Worm (Caenorhabditis elegans) whole organism, mixed stage, embryonic: Measurements from ENCODE around the gene col-139.

ENCODE experiments used
- M03D4.4 ChIP-seq: sonication (generic microtip); optimal IDR thresholded peaks from 2 replicates; lab custom pipeline; 2017; ENCODE audit warnings: mild to moderate bottlenecking, missing genetic modification characterization, missing compliant biosample characterization
- bed-3 ChIP-seq: fragments of 200-800 bp; sonication (Bioruptor generic); optimal IDR thresholded peaks from 3 replicates; lab custom pipeline; 2018; ENCODE audit warnings: mild to moderate bottlenecking, missing genetic modification characterization, moderate library complexity, missing compliant biosample characterization
- blmp-1 ChIP-seq: fragments of 150-350 bp; optimal IDR thresholded peaks from 2 replicates; lab custom pipeline; 2014; ENCODE audit warnings: missing biosample characterization, missing genetic modification characterization
- ceh-39 ChIP-seq: fragments of 150-350 bp; optimal IDR thresholded peaks from 2 replicates; lab custom pipeline; 2014; ENCODE audit warnings: missing biosample characterization, missing genetic modification characterization
- ceh-43 ChIP-seq: fragments of 200-800 bp; sonication (Bioruptor generic); optimal IDR thresholded peaks from 2 replicates; lab custom pipeline; 2018; ENCODE audit warnings: mild to moderate bottlenecking, missing genetic modification characterization, moderate library complexity, missing compliant biosample characterization
- ceh-83 ChIP-seq: fragments of 200-800 bp; sonication (Bioruptor generic); optimal IDR thresholded peaks from 2 replicates; lab custom pipeline; 2018; ENCODE audit warnings: mild to moderate bottlenecking, missing genetic modification characterization, missing compliant biosample characterization
- ces-1 ChIP-seq: fragments of 150-350 bp; optimal IDR thresholded peaks from 2 replicates; lab custom pipeline; 2014; ENCODE audit warnings: missing biosample characterization, missing genetic modification reagents, missing genetic modification characterization
- cnd-1 ChIP-seq: fragments of 200-800 bp; sonication (Bioruptor generic); optimal IDR thresholded peaks from 2 replicates; lab custom pipeline; 2018; ENCODE audit warnings: mild to moderate bottlenecking, missing genetic modification characterization, missing compliant biosample characterization
- drap-1 ChIP-seq: fragments of 200-800 bp; sonication (Bioruptor generic); optimal IDR thresholded peaks from 3 replicates; lab custom pipeline; 2018; ENCODE audit warnings: mild to moderate bottlenecking, missing genetic modification characterization, missing compliant biosample characterization
- elt-1 ChIP-seq: sonication (generic microtip); optimal IDR thresholded peaks from 2 replicates; lab custom pipeline; 2017; ENCODE audit warnings: missing genetic modification characterization, mild to moderate bottlenecking, missing compliant biosample characterization, antibody characterized with exemption, moderate library complexity, borderline replicate concordance; ENCODE audit not compliant: insufficient read depth
- elt-3 ChIP-seq: fragments of 150-350 bp; optimal IDR thresholded peaks from 2 replicates; lab custom pipeline; 2014; ENCODE audit warnings: missing biosample characterization, missing genetic modification characterization
- flh-1 ChIP-seq: fragments of 200-800 bp; sonication (Bioruptor generic); optimal IDR thresholded peaks from 2 replicates; lab custom pipeline; 2018; ENCODE audit warnings: mild to moderate bottlenecking, missing genetic modification characterization, moderate library complexity, missing compliant biosample characterization
- ham-2 ChIP-seq: fragments of 200-800 bp; sonication (Bioruptor generic); optimal IDR thresholded peaks from 2 replicates; lab custom pipeline; 2018; ENCODE audit warnings: mild to moderate bottlenecking, missing genetic modification characterization, missing compliant biosample characterization
- hlh-1 ChIP-seq: fragments of 150-350 bp; optimal IDR thresholded peaks from 2 replicates; lab custom pipeline; 2014; ENCODE audit warnings: missing biosample characterization, missing genetic modification reagents, missing genetic modification characterization
- lin-13 ChIP-seq: fragments of 150-350 bp; optimal IDR thresholded peaks from 2 replicates; lab custom pipeline; 2014; ENCODE audit warnings: missing biosample characterization, missing genetic modification characterization
- lin-32 ChIP-seq: fragments of 200-800 bp; sonication (Bioruptor generic); optimal IDR thresholded peaks from 2 replicates; lab custom pipeline; 2018; ENCODE audit warnings: mild to moderate bottlenecking, missing genetic modification characterization, missing compliant biosample characterization
- lsy-2 ChIP-seq: fragments of 150-350 bp; optimal IDR thresholded peaks from 2 replicates; lab custom pipeline; 2014; ENCODE audit warnings: missing biosample characterization, missing genetic modification characterization
- mep-1 ChIP-seq: fragments of 150-350 bp; optimal IDR thresholded peaks from 2 replicates; lab custom pipeline; 2017; ENCODE audit warnings: missing biosample characterization, missing genetic modification reagents, missing genetic modification characterization, inconsistent platforms
- mls-2 ChIP-seq: sonication (generic microtip); optimal IDR thresholded peaks from 2 replicates; lab custom pipeline; 2016; ENCODE audit warnings: mild to moderate bottlenecking, missing genetic modification characterization, moderate library complexity, missing compliant biosample characterization
- nhr-12 ChIP-seq: fragments of 150-350 bp; optimal IDR thresholded peaks from 2 replicates; lab custom pipeline; 2014; ENCODE audit warnings: missing biosample characterization, missing genetic modification characterization
- nhr-2 ChIP-seq: fragments of 150-350 bp; optimal IDR thresholded peaks from 2 replicates; lab custom pipeline; 2014; ENCODE audit warnings: missing biosample characterization, missing genetic modification characterization
- nhr-237 ChIP-seq: fragments of 150-350 bp; optimal IDR thresholded peaks from 2 replicates; lab custom pipeline; 2014; ENCODE audit warnings: missing biosample characterization, missing genetic modification characterization
- nhr-28 ChIP-seq: fragments of 150-350 bp; optimal IDR thresholded peaks from 2 replicates; lab custom pipeline; 2014; ENCODE audit warnings: missing biosample characterization, missing genetic modification characterization
- nhr-76 ChIP-seq: sonication (generic microtip); optimal IDR thresholded peaks from 2 replicates; lab custom pipeline; 2017; ENCODE audit warnings: missing biosample characterization, missing genetic modification characterization
- pha-4 ChIP-seq: fragments of 150-350 bp; optimal IDR thresholded peaks from 2 replicates; lab custom pipeline; 2018; ENCODE audit warnings: missing biosample characterization, missing genetic modification reagents, missing genetic modification characterization
- sem-2 ChIP-seq: fragments of 200-800 bp; sonication (Bioruptor generic); optimal IDR thresholded peaks from 2 replicates; lab custom pipeline; 2018; ENCODE audit warnings: mild to moderate bottlenecking, missing genetic modification characterization, missing compliant biosample characterization
- snpc-4 ChIP-seq: fragments of 150-350 bp; optimal IDR thresholded peaks from 2 replicates; lab custom pipeline; 2014; ENCODE audit warnings: missing biosample characterization, missing genetic modification characterization
- sptf-1 ChIP-seq: sonication (generic microtip); optimal IDR thresholded peaks from 2 replicates; lab custom pipeline; 2017; ENCODE audit warnings: mild to moderate bottlenecking, missing genetic modification characterization, moderate library complexity, missing compliant biosample characterization
- unc-120 ChIP-seq: sonication (generic microtip); optimal IDR thresholded peaks from 2 replicates; lab custom pipeline; 2017; ENCODE audit warnings: missing genetic modification characterization, missing compliant biosample characterization; ENCODE audit not compliant: poor library complexity, severe bottlenecking
- unc-39 ChIP-seq: fragments of 150-350 bp; optimal IDR thresholded peaks from 2 replicates; lab custom pipeline; 2014; ENCODE audit warnings: missing biosample characterization, missing genetic modification characterization
- unc-62 ChIP-seq: fragments of 150-350 bp; optimal IDR thresholded peaks from 2 replicates; lab custom pipeline; 2014; ENCODE audit warnings: missing biosample characterization, missing genetic modification reagents, missing genetic modification characterization
- zip-8 ChIP-seq: fragments of 150-350 bp; optimal IDR thresholded peaks from 2 replicates; lab custom pipeline; 2014; ENCODE audit warnings: missing biosample characterization, missing genetic modification characterization
- ztf-11 ChIP-seq: fragments of 150-350 bp; optimal IDR thresholded peaks from 2 replicates; lab custom pipeline; 2014; ENCODE audit warnings: missing biosample characterization, missing genetic modification characterization

The col-139 gene

DNA sequence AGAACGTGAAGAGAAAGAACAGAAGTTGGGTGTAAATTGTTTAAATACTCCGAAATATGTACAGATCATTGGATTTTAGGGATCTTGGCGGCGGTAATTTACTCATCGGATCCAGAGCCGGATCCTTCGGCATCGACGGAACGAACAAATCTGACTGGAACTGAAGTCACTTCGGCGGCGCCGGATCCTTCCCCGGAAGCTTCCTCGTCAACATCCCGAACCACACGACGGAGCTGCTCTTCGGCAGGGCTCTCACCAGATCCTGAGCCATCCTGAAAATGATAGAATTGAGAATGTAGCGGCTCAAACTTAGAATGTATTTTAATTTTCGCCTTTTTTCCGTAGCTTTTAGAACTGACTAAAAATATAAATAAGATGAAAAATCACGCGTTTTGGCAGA lies 37.9 kb upstream of the col-139 start:
- TF ChIP-seq ceh-43 (GFP tag; lab: Kevin White, UChicago) (no peak), unc-62 (no peak), drap-1 (no peak), lin-13 (tag; lab: Kevin White, UChicago) (no peak), snpc-4 (tag; lab: Kevin White, UChicago) (no peak), unc-39 (tag; lab: Kevin White, UChicago) (no peak), elt-3 (tag; lab: Kevin White, UChicago) (no peak), pha-4 (no peak)
- TF ChIP-seq, all 35 proteins: peak for 0

ce11 chrV:4689234-4689633 lies 35.5 kb upstream of the col-139 start, which contains the start of gene K03B4.1:
K03B4.1 (plus strand) TSS chrV:4689330.
- TF ChIP-seq flh-1 (GFP tag; lab: Kevin White, UChicago), result no peak
- TF ChIP-seq, all 35 proteins: peak for 0

ce11 chrV:4687944-4688505 lies 34.3 kb upstream of the col-139 start, which contains the start of gene K03B4.2:
K03B4.2 (plus strand) TSS chrV:4687994.
- no peak for TF ChIP-seq snpc-4 (tag; lab: Kevin White, UChicago)
- no peak for TF ChIP-seq unc-120 (tag; lab: Kevin White, UChicago)
- TF ChIP-seq blmp-1 (tag; lab: Kevin White, UChicago), result no peak
- TF ChIP-seq flh-1 (GFP tag; lab: Kevin White, UChicago), result no peak
- no peak for TF ChIP-seq nhr-2 (tag; lab: Kevin White, UChicago)
- TF ChIP-seq nhr-237 (tag; lab: Kevin White, UChicago), result no peak
- no peak for TF ChIP-seq ztf-11

DNA sequence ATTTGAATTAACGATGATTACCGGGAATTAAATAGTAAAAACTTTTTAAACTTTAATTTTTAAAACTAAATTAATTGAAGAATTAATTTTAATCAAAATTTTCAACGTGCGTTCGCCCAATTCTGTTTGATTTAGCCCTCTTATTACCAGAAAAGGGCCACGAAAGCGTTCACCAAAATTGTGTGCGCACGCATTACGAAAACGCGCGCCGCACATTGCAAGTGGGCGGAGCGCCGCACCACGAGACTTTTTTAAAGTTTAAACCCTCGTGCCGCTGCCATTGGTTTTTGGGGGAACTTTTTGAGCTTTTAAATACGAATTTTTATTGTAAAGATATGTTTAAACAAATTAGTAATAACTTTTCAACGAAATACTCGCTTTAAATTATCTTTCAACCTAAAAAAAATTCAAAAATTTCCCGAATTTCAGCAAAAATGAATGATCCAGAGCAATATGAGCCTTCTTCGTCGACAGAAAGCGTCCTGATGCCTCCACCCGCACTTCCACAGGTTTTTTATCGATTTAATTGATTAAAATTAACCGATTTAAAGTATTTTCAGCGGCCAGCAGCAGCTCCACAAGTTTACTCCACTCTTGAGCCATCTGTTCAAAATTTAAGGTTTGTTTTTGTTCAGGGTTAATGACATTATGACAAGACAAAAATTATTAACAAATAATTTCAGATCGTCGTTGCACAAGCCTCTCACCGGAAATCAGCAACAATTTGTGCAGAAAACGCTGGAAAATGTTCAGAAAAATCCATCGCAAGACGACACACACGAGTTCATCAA lies 33.1 kb upstream of the col-139 start, which contains the start of gene taf-10:
Gene taf-10, plus strand, starts transcription at position 424 of the 791 bp plus-strand sequence.
- TF ChIP-seq snpc-4 (tag; lab: Kevin White, UChicago), result no peak
- no peak for TF ChIP-seq ham-2 (GFP tag; lab: Kevin White, UChicago)
- no peak for TF ChIP-seq nhr-76
- no peak for TF ChIP-seq pha-4
- no peak for TF ChIP-seq mls-2 (tag; lab: Kevin White, UChicago)
- TF ChIP-seq ceh-39 (tag; lab: Kevin White, UChicago), result no peak
- TF ChIP-seq ztf-11, result no peak
- TF ChIP-seq cnd-1, result no peak
- no peak for TF ChIP-seq sem-2 (GFP tag; lab: Kevin White, UChicago)
- TF ChIP-seq lin-13 (tag; lab: Kevin White, UChicago), result no peak
- no peak for TF ChIP-seq elt-1 (tag; lab: Kevin White, UChicago)
- TF ChIP-seq nhr-28, result no peak
- TF ChIP-seq lin-32 (GFP tag; lab: Kevin White, UChicago), result no peak
- peak; percentile 27 for TF ChIP-seq nhr-237 (tag; lab: Kevin White, UChicago)
- peak; percentile 75 for TF ChIP-seq unc-120 (tag; lab: Kevin White, UChicago)
- no peak for TF ChIP-seq lsy-2 (tag; lab: Kevin White, UChicago)
- TF ChIP-seq drap-1, result no peak
- no peak for TF ChIP-seq blmp-1 (tag; lab: Kevin White, UChicago)
- no peak for TF ChIP-seq ceh-83 (GFP tag; lab: Kevin White, UChicago)
- no peak for TF ChIP-seq bed-3 (GFP tag; lab: Kevin White, UChicago)
- no peak for TF ChIP-seq unc-62
- TF ChIP-seq unc-39 (tag; lab: Kevin White, UChicago), result no peak
- TF ChIP-seq zip-8, result no peak
- TF ChIP-seq sptf-1 (tag; lab: Kevin White, UChicago), result peak; percentile 47
- no peak for TF ChIP-seq M03D4.4 (tag; lab: Kevin White, UChicago)
- peak; percentile 1 for TF ChIP-seq hlh-1 (tag; lab: Kevin White, UChicago)
- TF ChIP-seq nhr-2 (tag; lab: Kevin White, UChicago), result peak; percentile 8
- TF ChIP-seq nhr-12 (tag; lab: Kevin White, UChicago), result no peak
- peak; percentile 7 for TF ChIP-seq ces-1
- TF ChIP-seq ceh-43 (GFP tag; lab: Kevin White, UChicago), result no peak
- peak; percentile 19 for TF ChIP-seq mep-1 (tag; lab: Kevin White, UChicago)
